Fruit fly (Drosophila melanogaster) whole organism, pupa: ENCODE data around the gene Tat.

ENCODE experiments used
- CG10348 ChIP-seq: fragments of 200-800 bp; sonication (Bioruptor generic); IDR thresholded peaks from 2 replicates; pipeline ENCODE4 v1.3.6; 2022; ENCODE audit warnings: missing biosample characterization, missing genetic modification characterization
- CG12605 ChIP-seq: fragments of 200-800 bp; sonication (Bioruptor generic); IDR thresholded peaks from 2 replicates; pipeline ENCODE4 v1.3.6; 2022; ENCODE audit warnings: missing biosample characterization, missing genetic modification characterization
- CG13204 ChIP-seq: fragments of 200-800 bp; sonication (Bioruptor generic); optimal IDR thresholded peaks from 2 replicates; lab custom pipeline; 2018; ENCODE audit warnings: missing biosample characterization, mild to moderate bottlenecking, missing genetic modification characterization, moderate library complexity
- CG14655 ChIP-seq: fragments of 200-800 bp; sonication (Bioruptor generic); optimal IDR thresholded peaks from 3 replicates; lab custom pipeline; 2017; ENCODE audit warnings: mild to moderate bottlenecking, missing biosample characterization, missing genetic modification reagents, missing genetic modification characterization
- CG15710 ChIP-seq: fragments of 200-800 bp; sonication (Bioruptor generic); optimal IDR thresholded peaks from 2 replicates; lab custom pipeline; 2018; ENCODE audit warnings: missing biosample characterization, mild to moderate bottlenecking, missing genetic modification characterization, moderate library complexity
- CG17806 ChIP-seq: fragments of 200-800 bp; sonication (Bioruptor generic); optimal IDR thresholded peaks from 2 replicates; lab custom pipeline; 2018; ENCODE audit warnings: missing biosample characterization, mild to moderate bottlenecking, missing genetic modification characterization, moderate library complexity
- CG32121 ChIP-seq: fragments of 200-800 bp; sonication (Bioruptor generic); IDR thresholded peaks from 2 replicates; pipeline ENCODE4 v1.3.6; 2022; ENCODE audit warnings: missing biosample characterization, missing genetic modification characterization
- CG34367 ChIP-seq: fragments of 200-800 bp; sonication (Bioruptor generic); optimal IDR thresholded peaks from 2 replicates; lab custom pipeline; 2018; ENCODE audit warnings: missing biosample characterization, mild to moderate bottlenecking, missing genetic modification characterization
- CG4496 ChIP-seq: fragments of 200-800 bp; sonication (Bioruptor generic); IDR thresholded peaks from 3 replicates; pipeline ENCODE4 v1.3.6; 2022; ENCODE audit warnings: missing biosample characterization, missing genetic modification characterization
- CG8159 ChIP-seq: fragments of 200-800 bp; sonication (Bioruptor generic); optimal IDR thresholded peaks from 3 replicates; lab custom pipeline; 2018; ENCODE audit warnings: missing biosample characterization, mild to moderate bottlenecking, missing genetic modification characterization, moderate library complexity
- CG8301 ChIP-seq: fragments of 200-800 bp; sonication (Bioruptor generic); optimal IDR thresholded peaks from 2 replicates; lab custom pipeline; 2018; ENCODE audit warnings: missing biosample characterization, mild to moderate bottlenecking, missing genetic modification characterization
- CG9948 ChIP-seq: fragments of 200-800 bp; sonication (Bioruptor generic); optimal IDR thresholded peaks from 2 replicates; lab custom pipeline; 2018; ENCODE audit warnings: missing biosample characterization, mild to moderate bottlenecking, missing genetic modification characterization, moderate library complexity
- D1 ChIP-seq: fragments of 200-800 bp; sonication (Bioruptor generic); optimal IDR thresholded peaks from 2 replicates; lab custom pipeline; 2018; ENCODE audit warnings: missing biosample characterization, mild to moderate bottlenecking, missing genetic modification characterization, moderate library complexity
- EcR ChIP-seq: fragments of 200-800 bp; sonication (Bioruptor generic); optimal IDR thresholded peaks from 3 replicates; lab custom pipeline; 2019; ENCODE audit warnings: missing biosample characterization, missing genetic modification characterization, mild to moderate bottlenecking, moderate library complexity, missing genetic modification reagents
- Ets98B ChIP-seq: fragments of 200-800 bp; sonication (Bioruptor generic); IDR thresholded peaks from 2 replicates; pipeline ENCODE4 v1.3.6; 2022; ENCODE audit warnings: missing biosample characterization, missing genetic modification characterization
- Pif1A ChIP-seq: fragments of 200-800 bp; sonication (Bioruptor generic); optimal IDR thresholded peaks from 3 replicates; lab custom pipeline; 2016; ENCODE audit warnings: missing biosample characterization, missing genetic modification characterization
- Pif1B ChIP-seq: fragments of 200-800 bp; sonication (Bioruptor generic); optimal IDR thresholded peaks from 3 replicates; lab custom pipeline; 2016; ENCODE audit warnings: missing biosample characterization, missing genetic modification characterization
- Snoo ChIP-seq: fragments of 200-800 bp; sonication (Bioruptor generic); optimal IDR thresholded peaks from 3 replicates; lab custom pipeline; 2017; ENCODE audit warnings: missing biosample characterization, mild to moderate bottlenecking, missing genetic modification characterization, inconsistent platforms
- fd96Ca ChIP-seq: fragments of 200-800 bp; sonication (Bioruptor generic); IDR thresholded peaks from 3 replicates; pipeline ENCODE4 v1.3.6; 2022; ENCODE audit warnings: missing biosample characterization, missing genetic modification characterization
- gl ChIP-seq: fragments of 200-800 bp; sonication (Bioruptor generic); optimal IDR thresholded peaks from 2 replicates; lab custom pipeline; 2018; ENCODE audit warnings: missing biosample characterization, mild to moderate bottlenecking, missing genetic modification characterization
- rn ChIP-seq: fragments of 200-800 bp; sonication (Bioruptor generic); IDR thresholded peaks from 2 replicates; pipeline ENCODE4 v1.3.6; 2022; ENCODE audit warnings: missing biosample characterization, missing genetic modification characterization

Tat gene

DNA sequence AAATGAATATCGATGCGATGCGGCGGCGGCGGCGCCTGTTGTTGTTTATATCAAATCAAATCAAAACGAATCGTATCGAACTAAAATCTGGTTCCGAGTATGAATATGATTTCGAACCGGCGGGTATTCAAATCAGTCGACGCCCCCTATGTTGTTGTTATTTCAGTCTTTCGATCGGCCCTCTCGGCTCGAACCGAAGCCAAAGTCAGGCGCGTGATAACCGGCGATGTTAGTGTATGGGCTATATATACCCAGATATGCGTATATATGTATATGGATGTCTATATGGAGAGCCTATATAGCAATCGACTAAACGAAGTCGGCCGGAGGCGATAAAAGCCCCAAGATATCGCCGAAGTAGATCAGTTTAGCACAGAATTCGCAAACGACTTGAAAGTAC, at the start of gene Tat, which contains the start of gene CG46317:
Tat (plus strand) TSS at position 361 of the 400 bp plus-strand sequence.
CG46317 (plus strand) TSS at position 361 of the 400 bp plus-strand sequence.
- TF ChIP-seq CG15710 (tag; lab: Kevin White, UChicago), result no peak
- TF ChIP-seq EcR (GFP tag; lab: Kevin White, UChicago), result no peak
- TF ChIP-seq CG14655, result no peak
- no peak for TF ChIP-seq D1
- no peak for TF ChIP-seq fd96Ca
- no peak for TF ChIP-seq CG32121
- no peak for TF ChIP-seq Pif1B (GFP tag; lab: Kevin White, UChicago)
- no peak for TF ChIP-seq CG13204 (GFP tag; lab: Kevin White, UChicago)
- no peak for TF ChIP-seq CG17806 (tag; lab: Kevin White, UChicago)
- TF ChIP-seq CG8159 (tag; lab: Kevin White, UChicago), result no peak

DNA sequence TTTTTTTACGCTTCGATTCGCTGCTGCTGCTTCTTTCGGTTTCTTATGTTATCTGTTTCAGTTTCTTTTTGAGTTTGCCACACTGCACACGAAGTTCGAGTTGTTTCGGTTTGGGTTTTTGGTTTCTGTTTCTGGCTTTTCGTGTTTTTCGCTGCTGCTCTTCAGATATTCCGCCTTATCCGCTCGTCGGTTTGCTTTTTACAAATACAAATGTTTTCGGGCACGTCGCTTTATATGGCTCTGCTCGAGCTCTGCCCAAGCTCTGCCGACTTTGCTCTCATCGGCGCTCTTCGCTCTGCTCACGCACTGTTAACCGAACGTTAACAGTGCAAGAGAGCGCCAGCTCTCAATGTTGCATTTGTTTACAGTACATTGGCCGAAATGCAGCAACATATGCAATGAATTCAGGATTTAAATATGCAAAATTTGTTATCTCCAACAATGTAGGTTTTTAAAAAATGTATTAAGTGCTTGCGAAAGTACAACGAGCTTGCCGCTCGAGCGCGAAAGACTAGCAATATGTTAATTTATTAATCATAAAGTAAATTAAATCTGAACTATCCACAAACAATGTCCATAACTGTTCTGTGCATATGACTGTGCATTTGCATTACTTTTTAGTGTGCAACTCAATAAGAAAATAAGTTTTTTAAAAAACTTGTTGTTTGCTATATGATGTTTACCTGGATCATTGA, 49.6 kb upstream of the Tat start:
- peak; percentile 36 for TF ChIP-seq CG34367
- TF ChIP-seq Ets98B (GFP tag; lab: Robert Waterston, UW), result no peak; the same call in 1 of the 2 replicates
- TF ChIP-seq CG4496, result peak; percentile 30; the same call in 2 of the 3 replicates
- peak; percentile 32 for TF ChIP-seq EcR (GFP tag; lab: Kevin White, UChicago)
- no peak for TF ChIP-seq CG32121
- no peak for TF ChIP-seq D1
- TF ChIP-seq fd96Ca, result no peak
- TF ChIP-seq CG12605, result 0 out of 2 replicates have a peak, but pooled peaks have one; percentile 32
- peak; percentile 48 for TF ChIP-seq CG9948 (tag; lab: Kevin White, UChicago)
- peak; percentile 49 for TF ChIP-seq Pif1B (GFP tag; lab: Kevin White, UChicago)
- no peak for TF ChIP-seq CG10348 (GFP tag; lab: Robert Waterston, UW)
- no peak for TF ChIP-seq rn (GFP tag; lab: Robert Waterston, UW)
- TF ChIP-seq gl, result no peak
- TF ChIP-seq CG8301 (tag; lab: Kevin White, UChicago), result peak; percentile 48
- no peak for TF ChIP-seq CG17806 (tag; lab: Kevin White, UChicago)
- TF ChIP-seq CG8159 (tag; lab: Kevin White, UChicago), result peak; percentile 43
- peak; percentile 65 for TF ChIP-seq CG14655
- TF ChIP-seq Snoo (tag; lab: Kevin White, UChicago), result no peak
- TF ChIP-seq CG13204 (GFP tag; lab: Kevin White, UChicago), result no peak
- peak; percentile 9 for TF ChIP-seq CG15710 (tag; lab: Kevin White, UChicago)
- TF ChIP-seq Pif1A (GFP tag; lab: Kevin White, UChicago), result peak; percentile 45

DNA sequence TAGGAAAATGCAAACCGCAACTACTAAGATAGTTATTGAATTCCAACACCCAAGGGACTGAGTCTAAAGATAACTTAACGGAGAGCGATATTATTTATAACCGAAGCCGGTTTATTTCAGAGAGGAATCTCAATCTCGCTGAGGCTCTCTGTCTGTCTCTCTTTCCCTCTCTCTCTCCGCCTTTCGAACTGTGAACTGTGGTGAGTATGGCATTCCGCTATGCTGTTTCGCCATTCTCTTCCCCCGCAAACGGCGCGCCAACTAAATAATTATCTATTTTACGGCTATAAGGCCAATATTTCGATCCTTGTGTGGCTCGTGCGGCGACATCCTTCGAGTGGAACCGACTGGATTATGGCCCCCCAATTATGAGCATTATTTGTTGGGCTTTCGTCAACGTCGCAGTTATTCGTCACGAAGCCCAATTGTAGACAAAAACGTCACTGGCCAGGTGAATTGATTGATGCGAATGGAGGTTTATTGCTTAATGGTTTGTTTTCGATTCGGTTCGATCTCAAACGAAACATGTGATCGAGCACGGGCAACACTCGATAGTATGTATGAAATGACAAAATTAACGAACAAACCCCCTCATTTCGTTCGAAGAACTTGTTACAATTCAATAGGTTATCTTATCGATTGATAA, 48.8 kb upstream of the Tat start:
- TF ChIP-seq CG13204 (GFP tag; lab: Kevin White, UChicago) (peak; percentile 21), CG4496 (no peak; the same call in 2 of the 3 replicates), Ets98B (GFP tag; lab: Robert Waterston, UW) (peak; percentile 9; the same call in 1 of the 2 replicates), CG12605 (0 out of 2 replicates have a peak, but pooled peaks have one; percentile 17), rn (GFP tag; lab: Robert Waterston, UW) (no peak), EcR (GFP tag; lab: Kevin White, UChicago) (peak; percentile 54)

DNA sequence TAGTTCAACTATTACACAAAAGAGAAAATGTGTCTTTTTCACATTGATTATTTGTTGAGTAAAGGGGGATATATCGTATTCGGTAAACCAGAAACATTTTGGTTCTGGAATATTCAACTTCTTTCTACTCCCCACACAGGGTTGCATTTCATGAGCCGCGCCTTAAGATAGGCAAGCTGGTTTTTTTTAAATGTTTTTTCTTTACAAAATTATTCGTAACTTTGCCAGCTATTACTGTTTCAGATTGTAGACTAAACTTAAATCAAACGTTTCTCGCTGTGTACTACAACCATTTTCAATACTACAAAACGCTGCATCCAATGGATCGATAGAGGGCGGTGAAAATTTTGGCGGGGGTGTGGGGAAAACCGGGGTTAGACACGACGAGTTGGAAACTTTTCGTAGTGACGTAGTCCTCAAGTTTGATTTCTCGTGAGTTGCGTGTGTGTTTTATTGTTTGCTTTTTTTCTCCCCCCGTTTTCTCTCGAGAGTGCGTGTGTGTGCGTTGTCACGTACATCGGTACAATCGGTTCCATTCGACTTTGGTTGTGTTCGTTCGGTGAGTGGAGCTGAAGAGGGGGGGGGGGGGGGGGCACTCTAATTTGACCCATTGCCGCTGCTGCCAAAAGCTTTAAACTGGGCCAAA, 47.4 kb upstream of the Tat start:
- TF ChIP-seq CG34367, result no peak
- TF ChIP-seq CG17806 (tag; lab: Kevin White, UChicago), result peak; percentile 15
- no peak for TF ChIP-seq Snoo (tag; lab: Kevin White, UChicago)
- TF ChIP-seq CG4496, result peak; percentile 43; the same call in 1 of the 3 replicates
- TF ChIP-seq Pif1B (GFP tag; lab: Kevin White, UChicago), result no peak
- no peak for TF ChIP-seq gl
- no peak for TF ChIP-seq CG13204 (GFP tag; lab: Kevin White, UChicago)
- peak; percentile 46 for TF ChIP-seq Ets98B (GFP tag; lab: Robert Waterston, UW)
- TF ChIP-seq CG8301 (tag; lab: Kevin White, UChicago), result peak; percentile 44
- peak; percentile 17 for TF ChIP-seq CG15710 (tag; lab: Kevin White, UChicago)
- no peak for TF ChIP-seq rn (GFP tag; lab: Robert Waterston, UW)
- TF ChIP-seq CG8159 (tag; lab: Kevin White, UChicago), result no peak
- TF ChIP-seq CG14655, result peak; percentile 60
- peak; percentile 41 for TF ChIP-seq Pif1A (GFP tag; lab: Kevin White, UChicago)
- peak; percentile 10 for TF ChIP-seq CG9948 (tag; lab: Kevin White, UChicago)
- TF ChIP-seq D1, result no peak
- no peak for TF ChIP-seq CG32121
- TF ChIP-seq EcR (GFP tag; lab: Kevin White, UChicago), result no peak
- 0 out of 2 replicates have a peak, but pooled peaks have one; percentile 30 for TF ChIP-seq CG12605
- peak; percentile 54; the same call in 1 of the 3 replicates for TF ChIP-seq fd96Ca
- no peak for TF ChIP-seq CG10348 (GFP tag; lab: Robert Waterston, UW)
